Fruit fly (Drosophila melanogaster) whole organism, embryonic: ENCODE data around the gene sing.

Experiments
- Ada2b ChIP-seq: fragments of 200-800 bp; sonication (Bioruptor generic); IDR thresholded peaks from 2 replicates; pipeline ENCODE4 v1.3.6; 2022; ENCODE audit warnings: missing biosample characterization, missing genetic modification characterization
- Adf1 ChIP-seq: fragments of 200-800 bp; sonication (Bioruptor generic); IDR thresholded peaks from 2 replicates; pipeline ENCODE4 v1.3.6; 2022; ENCODE audit warnings: missing biosample characterization, missing genetic modification characterization
- Atf-2 ChIP-seq: fragments of 200-800 bp; sonication (Bioruptor generic); optimal IDR thresholded peaks from 2 replicates; lab custom pipeline; 2016; ENCODE audit warnings: missing biosample characterization, missing genetic modification characterization
- CG10543 ChIP-seq: fragments of 200-800 bp; sonication (Bioruptor generic); optimal IDR thresholded peaks from 3 replicates; lab custom pipeline; 2017; ENCODE audit warnings: missing biosample characterization, mild to moderate bottlenecking, missing genetic modification characterization, moderate library complexity
- CG11247 ChIP-seq: fragments of 200-800 bp; sonication (Bioruptor generic); IDR thresholded peaks from 2 replicates; pipeline ENCODE4 v1.3.6; 2022; ENCODE audit warnings: missing biosample characterization, missing genetic modification characterization
- CG12104 ChIP-seq: fragments of 200-800 bp; sonication (Bioruptor generic); optimal IDR thresholded peaks from 3 replicates; lab custom pipeline; 2016; ENCODE audit warnings: missing biosample characterization, missing genetic modification characterization
- CG13123 ChIP-seq: fragments of 200-800 bp; sonication (Bioruptor generic); optimal IDR thresholded peaks from 2 replicates; lab custom pipeline; 2016; ENCODE audit warnings: missing biosample characterization, missing genetic modification characterization
- CG13775 ChIP-seq: fragments of 200-800 bp; sonication (Bioruptor generic); optimal IDR thresholded peaks from 3 replicates; lab custom pipeline; 2017; ENCODE audit warnings: missing biosample characterization, mild to moderate bottlenecking, missing genetic modification characterization
- CG13894 ChIP-seq: fragments of 200-800 bp; sonication (Bioruptor generic); optimal IDR thresholded peaks from 3 replicates; lab custom pipeline; 2018; ENCODE audit warnings: missing biosample characterization, mild to moderate bottlenecking, missing genetic modification characterization, moderate library complexity
- CG14050 ChIP-seq: fragments of 200-800 bp; sonication (Bioruptor generic); IDR thresholded peaks from 3 replicates; pipeline ENCODE4 v1.3.6; 2022; ENCODE audit warnings: missing biosample characterization, missing genetic modification characterization
- CG15269 ChIP-seq: fragments of 200-800 bp; sonication (Bioruptor generic); optimal IDR thresholded peaks from 2 replicates; lab custom pipeline; 2018; ENCODE audit warnings: missing biosample characterization, mild to moderate bottlenecking, missing genetic modification characterization, moderate library complexity
- CG16779 ChIP-seq: fragments of 200-800 bp; sonication (Bioruptor generic); IDR thresholded peaks from 2 replicates; pipeline ENCODE4 v1.3.6; 2022; ENCODE audit warnings: missing biosample characterization, missing genetic modification characterization
- CG17361 ChIP-seq: fragments of 200-800 bp; sonication (Bioruptor generic); IDR thresholded peaks from 3 replicates; pipeline ENCODE4 v1.3.6; 2022; ENCODE audit warnings: missing biosample characterization, missing genetic modification characterization
- CG17912 ChIP-seq: fragments of 200-800 bp; sonication (Bioruptor generic); optimal IDR thresholded peaks from 2 replicates; lab custom pipeline; 2018; ENCODE audit warnings: missing biosample characterization, mild to moderate bottlenecking, missing genetic modification characterization
- CG31224 ChIP-seq: fragments of 200-800 bp; sonication (Bioruptor generic); IDR thresholded peaks from 2 replicates; pipeline ENCODE4 v1.3.6; 2022; ENCODE audit warnings: missing biosample characterization, missing genetic modification characterization
- CG32532 ChIP-seq: fragments of 200-800 bp; sonication (Bioruptor generic); IDR thresholded peaks from 2 replicates; pipeline ENCODE4 v1.3.6; 2022; ENCODE audit warnings: missing biosample characterization, missing genetic modification characterization
- CG33213 ChIP-seq: fragments of 200-800 bp; sonication (Bioruptor generic); optimal IDR thresholded peaks from 3 replicates; lab custom pipeline; 2016; ENCODE audit warnings: missing biosample characterization, missing genetic modification characterization
- CG4328 ChIP-seq: fragments of 200-800 bp; sonication (Bioruptor generic); optimal IDR thresholded peaks from 3 replicates; lab custom pipeline; 2017; ENCODE audit warnings: missing biosample characterization, missing genetic modification reagents, missing genetic modification characterization
- CG6683 ChIP-seq: fragments of 200-800 bp; sonication (Bioruptor generic); optimal IDR thresholded peaks from 2 replicates; lab custom pipeline; 2017; ENCODE audit warnings: missing biosample characterization, mild to moderate bottlenecking, missing genetic modification characterization, missing genetic modification reagents
- CG8281 ChIP-seq: fragments of 200-800 bp; sonication (Bioruptor generic); optimal IDR thresholded peaks from 2 replicates; lab custom pipeline; 2018; ENCODE audit warnings: missing biosample characterization, mild to moderate bottlenecking, missing genetic modification characterization, moderate library complexity
- CG8359 ChIP-seq: fragments of 200-800 bp; sonication (Bioruptor generic); optimal IDR thresholded peaks from 2 replicates; lab custom pipeline; 2017; ENCODE audit warnings: missing biosample characterization, mild to moderate bottlenecking, missing genetic modification characterization, borderline replicate concordance
- CG9797 ChIP-seq: fragments of 200-800 bp; sonication (Bioruptor generic); optimal IDR thresholded peaks from 3 replicates; lab custom pipeline; 2018; ENCODE audit warnings: missing biosample characterization, mild to moderate bottlenecking, missing genetic modification characterization
- Deaf1 ChIP-seq: fragments of 200-800 bp; optimal IDR thresholded peaks from 3 replicates; lab custom pipeline; 2019; ENCODE audit warnings: missing biosample characterization, mild to moderate bottlenecking, missing genetic modification characterization, moderate library complexity
- HLH54F ChIP-seq: fragments of 200-800 bp; sonication (Bioruptor generic); optimal IDR thresholded peaks from 3 replicates; lab custom pipeline; 2016; ENCODE audit warnings: missing biosample characterization, missing genetic modification characterization
- Hmr ChIP-seq: fragments of 200-800 bp; sonication (Bioruptor generic); optimal IDR thresholded peaks from 3 replicates; lab custom pipeline; 2017; ENCODE audit warnings: mild to moderate bottlenecking, missing biosample characterization, missing genetic modification reagents, missing genetic modification characterization
- Hr3 ChIP-seq: fragments of 200-800 bp; sonication (Bioruptor generic); optimal IDR thresholded peaks from 3 replicates; lab custom pipeline; 2016; ENCODE audit warnings: missing biosample characterization, missing genetic modification characterization
- Med ChIP-seq: fragments of 200-800 bp; sonication (Bioruptor generic); peaks from one replicate; lab custom pipeline; 2016; ENCODE audit warnings: missing biosample characterization, missing genetic modification characterization, mild to moderate bottlenecking, inconsistent platforms, moderate library complexity
- TFAM ChIP-seq: fragments of 200-800 bp; sonication (Bioruptor generic); optimal IDR thresholded peaks from 2 replicates; lab custom pipeline; 2017; ENCODE audit warnings: missing biosample characterization, missing genetic modification characterization, inconsistent platforms
- bcd ChIP-seq: fragments of 200-800 bp; sonication (Bioruptor generic); optimal IDR thresholded peaks from 2 replicates; lab custom pipeline; 2017; ENCODE audit warnings: missing biosample characterization, mild to moderate bottlenecking, missing genetic modification characterization
- ci ChIP-seq: fragments of 200-800 bp; sonication (Bioruptor generic); IDR thresholded peaks from 3 replicates; pipeline ENCODE4 v1.3.6; 2022; ENCODE audit warnings: missing biosample characterization, missing genetic modification characterization
- fd64A ChIP-seq: fragments of 200-800 bp; sonication (Bioruptor generic); optimal IDR thresholded peaks from 3 replicates; lab custom pipeline; 2018; ENCODE audit warnings: missing biosample characterization, mild to moderate bottlenecking, missing genetic modification characterization
- fru ChIP-seq: fragments of >200 bp; optimal IDR thresholded peaks from 2 replicates; lab custom pipeline; 2017
- gcm2 ChIP-seq: fragments of 200-800 bp; sonication (Bioruptor generic); optimal IDR thresholded peaks from 2 replicates; lab custom pipeline; 2016; ENCODE audit warnings: missing biosample characterization, missing genetic modification characterization
- kay ChIP-seq: fragments of 200-800 bp; sonication (Bioruptor generic); optimal IDR thresholded peaks from 2 replicates; lab custom pipeline; 2016; ENCODE audit warnings: missing biosample characterization, missing genetic modification characterization
- lbe ChIP-seq: fragments of 200-800 bp; sonication (Bioruptor generic); optimal IDR thresholded peaks from 2 replicates; lab custom pipeline; 2016; ENCODE audit warnings: missing biosample characterization, mild to moderate bottlenecking, missing genetic modification characterization
- onecut ChIP-seq: fragments of 200-800 bp; sonication (Bioruptor generic); IDR thresholded peaks from 2 replicates; pipeline ENCODE4 v1.3.6; 2022; ENCODE audit warnings: missing biosample characterization, missing genetic modification characterization
- org-1 ChIP-seq: fragments of 200-800 bp; sonication (Bioruptor generic); optimal IDR thresholded peaks from 2 replicates; lab custom pipeline; 2017; ENCODE audit warnings: missing biosample characterization, missing genetic modification characterization
- pb ChIP-seq: fragments of 200-800 bp; sonication (Bioruptor generic); optimal IDR thresholded peaks from 3 replicates; lab custom pipeline; 2016; ENCODE audit warnings: missing biosample characterization, missing genetic modification characterization
- sens ChIP-seq: fragments of 200-800 bp; sonication (Bioruptor generic); peaks from one replicate; lab custom pipeline; 2016; ENCODE audit warnings: missing biosample characterization, missing genetic modification characterization
- seq ChIP-seq: fragments of 200-800 bp; sonication (Bioruptor generic); IDR thresholded peaks from 2 replicates; pipeline ENCODE4 v1.3.6; 2022; ENCODE audit warnings: missing biosample characterization, missing genetic modification characterization
- slp2 ChIP-seq: fragments of 200-800 bp; sonication (Bioruptor generic); optimal IDR thresholded peaks from 2 replicates; lab custom pipeline; 2016; ENCODE audit warnings: missing biosample characterization, missing genetic modification characterization
- sob ChIP-seq: fragments of 200-800 bp; sonication (Bioruptor generic); IDR thresholded peaks from 2 replicates; pipeline ENCODE4 v1.3.6; 2022; ENCODE audit warnings: missing biosample characterization, missing genetic modification characterization
- sr ChIP-seq: fragments of 200-800 bp; sonication (Bioruptor generic); IDR thresholded peaks from 3 replicates; pipeline ENCODE4 v1.3.6; 2022; ENCODE audit warnings: missing biosample characterization, missing genetic modification characterization
- ssp ChIP-seq: fragments of 200-800 bp; sonication (Bioruptor generic); IDR thresholded peaks from 2 replicates; pipeline ENCODE4 v1.3.6; 2022; ENCODE audit warnings: missing biosample characterization, missing genetic modification characterization
- tll ChIP-seq, 2 experiments: fragments of 200-800 bp in 1 of 2; fragments of >200 bp in 1 of 2; sonication (Bioruptor generic) in 1 of 2; optimal IDR thresholded peaks; 2 replicates each; lab custom pipeline; 2017 to 2019; ENCODE audit warnings: missing biosample characterization in 2 of 2, missing genetic modification characterization in 2 of 2, mild to moderate bottlenecking in 1 of 2, moderate library complexity in 1 of 2

The sing gene

DNA sequence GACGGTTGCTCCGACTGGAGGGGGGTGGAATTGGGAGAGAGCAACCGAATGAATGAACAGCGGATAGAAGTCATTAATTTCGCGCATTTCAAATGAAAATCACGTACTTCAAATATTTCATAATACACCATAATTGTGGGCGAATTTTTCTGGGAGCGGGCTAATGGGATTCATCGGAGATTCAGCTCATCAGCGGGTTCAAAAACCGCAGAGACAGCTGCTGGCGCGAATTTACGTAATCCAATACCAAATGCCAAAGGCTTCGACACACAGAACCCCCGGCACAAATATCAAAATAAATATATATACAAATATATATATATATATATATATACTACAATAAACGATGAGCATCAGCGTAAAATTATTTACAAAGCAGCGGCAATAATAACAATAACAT, 37.6 kb downstream of the sing start:
- no peak for TF ChIP-seq CG15269 (tag; lab: Kevin White, UChicago)
- TF ChIP-seq Hmr (GFP tag; lab: Kevin White, UChicago) = no peak
- TF ChIP-seq CG6683 = no peak
- no peak for TF ChIP-seq tll (GFP tag; optimal IDR thresholded peaks at IDR 0.05; lab: Kevin White, UChicago)

DNA sequence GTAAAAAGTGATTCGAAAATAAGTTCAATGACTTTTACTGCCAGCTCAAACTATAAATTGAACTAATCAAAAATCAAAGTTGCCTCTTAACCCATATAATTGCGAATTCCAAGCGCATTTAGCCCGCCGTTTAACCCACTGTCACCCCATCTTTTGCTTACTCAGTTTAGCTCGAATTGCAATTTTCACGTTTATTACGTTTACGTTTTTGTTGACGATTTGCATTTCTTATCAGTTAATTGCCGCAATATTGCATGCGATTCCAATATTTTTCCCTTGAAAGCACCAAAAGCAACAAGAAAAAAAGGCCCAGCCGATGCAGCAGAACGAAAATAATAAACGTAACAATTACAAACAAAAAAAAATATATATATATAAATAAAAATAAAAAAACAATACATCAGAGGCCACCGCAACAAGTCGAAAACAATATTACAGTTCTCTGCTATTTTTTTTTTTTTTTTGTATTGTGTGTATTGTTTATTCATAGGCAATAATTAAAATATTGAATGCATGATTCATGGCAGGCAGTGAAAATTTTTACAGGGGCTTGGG, 39.1 kb downstream of the sing start:
- TF ChIP-seq lbe = peak; percentile 6
- TF ChIP-seq CG10543 = no peak

DNA sequence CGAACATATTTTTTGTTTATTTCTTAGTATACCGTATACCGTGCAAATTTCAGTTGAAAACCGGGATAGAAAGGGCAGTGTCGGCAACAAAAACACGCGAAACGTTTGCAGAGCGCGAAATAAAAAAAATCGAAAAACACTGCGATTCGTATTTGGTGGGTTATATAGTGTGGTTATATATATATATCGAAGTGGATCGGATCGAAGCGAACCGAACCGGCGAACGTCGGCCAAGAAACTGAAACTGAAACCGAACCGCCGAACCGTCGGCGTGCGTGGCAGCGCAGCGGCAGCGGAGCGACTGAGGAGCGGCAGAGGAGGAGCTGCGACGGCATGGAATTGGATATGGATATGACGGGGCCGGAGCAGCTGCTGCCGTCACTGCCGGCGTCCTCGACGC, 42.1 kb downstream of the sing start, which contains the start of the genes CG32572 and CG34325:
Gene CG32572 (plus strand): TSS at position 16 of the 400 bp plus-strand sequence.
Gene CG34325 (minus strand): TSS at position 244 of the 400 bp plus-strand sequence.
- TF ChIP-seq CG13775 (GFP tag; lab: Kevin White, UChicago) = no peak
- no peak for TF ChIP-seq CG8281
- TF ChIP-seq CG13894 (tag; lab: Kevin White, UChicago) = peak; percentile 2
- peak; percentile 54; the same call in 1 of the 3 replicates for TF ChIP-seq CG14050 (GFP tag; lab: Robert Waterston, UW)
- TF ChIP-seq bcd (GFP tag; lab: Kevin White, UChicago) = no peak
- peak; percentile 11 for TF ChIP-seq Med
- no peak for TF ChIP-seq Hr3
- TF ChIP-seq Deaf1 (tag; lab: Kevin White, UChicago) = peak; percentile 73
- TF ChIP-seq CG13123 (GFP tag; lab: Kevin White, UChicago) = no peak
- peak; percentile 17 for TF ChIP-seq sens (GFP tag; lab: Kevin White, UChicago)
- 0 out of 2 replicates have a peak, but pooled peaks have one; percentile 8 for TF ChIP-seq CG16779 (GFP tag; lab: Robert Waterston, UW)
- no peak for TF ChIP-seq CG8359 (GFP tag; lab: Kevin White, UChicago)
- 0 out of 3 replicates have a peak, but pooled peaks have one; percentile 16 for TF ChIP-seq ci (GFP tag; lab: Robert Waterston, UW)
- TF ChIP-seq slp2 = no peak
- peak; percentile 91 for TF ChIP-seq Adf1
- TF ChIP-seq CG4328 = no peak
- no peak for TF ChIP-seq CG9797 (GFP tag; lab: Kevin White, UChicago)
- TF ChIP-seq onecut (GFP tag; lab: Robert Waterston, UW) = no peak
- no peak for TF ChIP-seq CG17361 (GFP tag; lab: Robert Waterston, UW)
- no peak for TF ChIP-seq CG33213 (GFP tag; lab: Kevin White, UChicago)
- TF ChIP-seq fru (lab: Kevin White, UChicago) = no peak

DNA sequence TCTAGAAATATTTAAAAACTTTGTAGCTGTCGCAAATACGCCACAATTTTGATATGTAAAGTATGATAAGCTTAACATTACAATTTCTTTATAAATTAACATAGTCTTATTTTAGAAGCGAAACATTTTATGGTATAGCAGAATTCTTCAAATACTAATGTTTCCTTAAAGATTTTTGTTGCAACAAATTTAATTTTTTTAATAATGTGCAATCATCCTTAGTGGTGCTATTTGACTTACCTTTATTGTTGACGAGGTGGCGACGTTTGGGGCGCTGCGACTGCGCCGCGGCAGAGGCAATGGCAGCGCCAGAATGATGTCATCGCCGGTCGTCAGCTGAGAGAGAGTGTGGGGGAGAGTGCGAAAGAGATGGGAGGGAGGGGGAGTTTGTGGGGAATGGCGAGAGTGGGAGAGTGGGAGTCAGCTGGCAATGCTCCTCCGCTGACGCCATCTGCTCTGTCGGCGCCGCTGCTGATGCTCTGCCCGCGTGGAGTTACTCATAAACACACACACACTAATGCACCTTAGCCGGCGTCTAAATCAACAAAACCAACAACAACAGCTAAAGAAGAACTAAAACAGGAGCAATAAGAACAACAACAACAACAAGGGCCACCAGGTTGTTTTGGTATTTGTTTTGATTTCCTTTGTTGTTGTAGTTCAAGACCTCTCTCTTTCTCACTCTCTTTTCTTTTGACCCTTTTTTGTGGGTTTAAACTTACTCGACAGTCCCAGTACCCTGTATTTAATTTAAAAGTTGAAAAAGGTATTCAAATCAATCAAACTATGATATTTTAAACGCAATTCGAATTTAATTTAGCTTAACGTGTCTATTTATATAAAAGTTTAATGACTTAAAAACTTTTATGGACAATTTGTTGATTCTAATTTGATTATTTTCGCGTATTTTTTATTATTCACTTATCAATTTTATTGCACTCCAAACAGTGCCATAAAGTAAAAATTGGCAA, 44.4 kb downstream of the sing start:
- TF ChIP-seq gcm2 (GFP tag; lab: Kevin White, UChicago) (peak; percentile 10), TFAM (GFP tag; lab: Kevin White, UChicago) (no peak), fd64A (GFP tag; lab: Kevin White, UChicago) (no peak), pb (GFP tag; lab: Kevin White, UChicago) (no peak), sr (peak; percentile 39; the same call in 1 of the 3 replicates), Atf-2 (GFP tag; lab: Kevin White, UChicago) (peak; percentile 59), ssp (GFP tag; lab: Robert Waterston, UW) (peak; percentile 23; the same call in 1 of the 2 replicates), CG32532 (GFP tag; lab: Robert Waterston, UW) (peak; percentile 80), CG31224 (GFP tag; lab: Robert Waterston, UW) (peak; percentile 35), CG11247 (GFP tag; lab: Robert Waterston, UW) (no peak), org-1 (GFP tag; lab: Kevin White, UChicago) (peak; percentile 84), CG12104 (peak; percentile 37), seq (GFP tag; lab: Robert Waterston, UW) (peak; percentile 78), CG17912 (GFP tag; lab: Kevin White, UChicago) (no peak), Ada2b (peak; percentile 73), HLH54F (GFP tag; lab: Kevin White, UChicago) (no peak), kay (peak; percentile 21), sob (GFP tag; lab: Robert Waterston, UW) (peak; percentile 56; the same call in 1 of the 2 replicates)
